Fruit fly (Drosophila melanogaster) whole organism, embryonic: ENCODE results near the gene Nepl3.

ENCODE experiments used
- CG11696 ChIP-seq: fragments of 200-800 bp; sonication (Bioruptor generic); IDR thresholded peaks from 2 replicates; pipeline ENCODE4 v1.3.6; 2022; ENCODE audit warnings: missing biosample characterization, missing genetic modification characterization
- CG12155 ChIP-seq: fragments of 200-800 bp; sonication (Bioruptor generic); optimal IDR thresholded peaks from 3 replicates; lab custom pipeline; 2016; ENCODE audit warnings: missing biosample characterization, missing genetic modification characterization
- CG12769 ChIP-seq: fragments of 200-800 bp; sonication (Bioruptor generic); optimal IDR thresholded peaks from 2 replicates; lab custom pipeline; 2019; ENCODE audit warnings: missing biosample characterization, mild to moderate bottlenecking, missing genetic modification characterization, moderate library complexity
- CG13287 ChIP-seq: fragments of 200-800 bp; sonication (Bioruptor generic); IDR thresholded peaks from 2 replicates; pipeline ENCODE4 v1.3.6; 2022; ENCODE audit warnings: missing biosample characterization, missing genetic modification characterization; ENCODE audit not compliant: partially characterized antibody
- CG1602 ChIP-seq: fragments of 200-800 bp; sonication (Bioruptor generic); optimal IDR thresholded peaks from 3 replicates; lab custom pipeline; 2016; ENCODE audit warnings: missing biosample characterization, missing genetic modification characterization
- CG16813 ChIP-seq: fragments of 200-800 bp; sonication (Bioruptor generic); IDR thresholded peaks from 3 replicates; pipeline ENCODE4 v1.3.6; 2022; ENCODE audit warnings: missing biosample characterization, missing genetic modification characterization; ENCODE audit not compliant: partially characterized antibody
- CG17359 ChIP-seq: fragments of 200-800 bp; sonication (Bioruptor generic); optimal IDR thresholded peaks from 3 replicates; lab custom pipeline; 2018; ENCODE audit warnings: missing biosample characterization, mild to moderate bottlenecking, missing genetic modification characterization, moderate library complexity
- CG17802 ChIP-seq: fragments of 200-800 bp; sonication (Bioruptor generic); optimal IDR thresholded peaks from 2 replicates; lab custom pipeline; 2018; ENCODE audit warnings: missing biosample characterization, mild to moderate bottlenecking, missing genetic modification characterization, moderate library complexity
- CG18262 ChIP-seq: fragments of 200-800 bp; optimal IDR thresholded peaks from 3 replicates; lab custom pipeline; 2019; ENCODE audit warnings: missing biosample characterization, mild to moderate bottlenecking, missing genetic modification characterization, moderate library complexity
- CG18764 ChIP-seq: fragments of 200-800 bp; sonication (Bioruptor generic); optimal IDR thresholded peaks from 3 replicates; lab custom pipeline; 2016; ENCODE audit warnings: missing biosample characterization, missing genetic modification characterization
- CG30020 ChIP-seq: fragments of 200-800 bp; optimal IDR thresholded peaks from 2 replicates; lab custom pipeline; 2019; ENCODE audit warnings: missing biosample characterization, mild to moderate bottlenecking, missing genetic modification characterization, moderate library complexity
- CG3065 ChIP-seq: fragments of 200-800 bp; sonication (Bioruptor generic); optimal IDR thresholded peaks from 2 replicates; lab custom pipeline; 2016; ENCODE audit warnings: missing biosample characterization, missing genetic modification characterization
- CG33557 ChIP-seq: fragments of 200-800 bp; sonication (Bioruptor generic); optimal IDR thresholded peaks from 2 replicates; lab custom pipeline; 2019; ENCODE audit warnings: missing biosample characterization, mild to moderate bottlenecking, missing genetic modification characterization, moderate library complexity
- CG3847 ChIP-seq: fragments of 200-800 bp; sonication (Bioruptor generic); IDR thresholded peaks from 2 replicates; pipeline ENCODE4 v1.3.6; 2022; ENCODE audit warnings: missing biosample characterization, missing genetic modification characterization
- CG4424 ChIP-seq: fragments of 200-800 bp; sonication (Bioruptor generic); optimal IDR thresholded peaks from 3 replicates; lab custom pipeline; 2016; ENCODE audit warnings: missing biosample characterization, missing genetic modification characterization
- CG6791 ChIP-seq: fragments of 200-800 bp; sonication (Bioruptor generic); IDR thresholded peaks from 3 replicates; pipeline ENCODE4 v1.3.6; 2022; ENCODE audit warnings: missing biosample characterization, missing genetic modification characterization; ENCODE audit not compliant: partially characterized antibody
- CG7839 ChIP-seq: fragments of 200-800 bp; sonication (Bioruptor generic); optimal IDR thresholded peaks from 3 replicates; lab custom pipeline; 2018; ENCODE audit warnings: missing biosample characterization, mild to moderate bottlenecking, missing genetic modification characterization, moderate library complexity
- Chrac-16 ChIP-seq: fragments of 200-800 bp; sonication (Bioruptor generic); optimal IDR thresholded peaks from 3 replicates; lab custom pipeline; 2016; ENCODE audit warnings: missing biosample characterization, missing genetic modification characterization
- Dip2 ChIP-seq: fragments of 200-800 bp; sonication (Bioruptor generic); IDR thresholded peaks from 2 replicates; pipeline ENCODE4 v1.3.6; 2022; ENCODE audit warnings: missing biosample characterization, missing genetic modification characterization
- Dip3 ChIP-seq: fragments of 200-800 bp; sonication (Bioruptor generic); optimal IDR thresholded peaks from 3 replicates; lab custom pipeline; 2016; ENCODE audit warnings: missing biosample characterization, missing genetic modification characterization
- Dll ChIP-seq: fragments of 200-800 bp; sonication (Bioruptor generic); IDR thresholded peaks from 4 replicates; pipeline ENCODE4 v1.3.6; 2022; ENCODE audit warnings: missing biosample characterization, missing genetic modification characterization; ENCODE audit not compliant: partially characterized antibody
- Dp ChIP-seq: fragments of 200-800 bp; sonication (Bioruptor generic); optimal IDR thresholded peaks from 2 replicates; lab custom pipeline; 2018; ENCODE audit warnings: missing biosample characterization, mild to moderate bottlenecking, missing genetic modification characterization, moderate library complexity
- Eip74EF ChIP-seq, 2 experiments: fragments of 200-800 bp in 1 of 2; fragments of >200 bp in 1 of 2; sonication (Bioruptor generic) in 1 of 2; optimal IDR thresholded peaks; 2 replicates each; lab custom pipeline; 2017 to 2019; ENCODE audit warnings: missing biosample characterization in 2 of 2, missing genetic modification characterization in 2 of 2, mild to moderate bottlenecking in 1 of 2, moderate library complexity in 1 of 2
- Fer1 ChIP-seq: fragments of 200-800 bp; sonication (Bioruptor generic); optimal IDR thresholded peaks from 2 replicates; lab custom pipeline; 2017; ENCODE audit warnings: missing biosample characterization, mild to moderate bottlenecking, missing genetic modification characterization
- HLH4C ChIP-seq: fragments of 200-800 bp; sonication (Bioruptor generic); IDR thresholded peaks from 3 replicates; pipeline ENCODE4 v1.3.6; 2022; ENCODE audit warnings: missing biosample characterization, missing genetic modification characterization; ENCODE audit not compliant: partially characterized antibody
- Hand ChIP-seq: fragments of 200-800 bp; sonication (Bioruptor generic); optimal IDR thresholded peaks from 2 replicates; lab custom pipeline; 2017; ENCODE audit warnings: mild to moderate bottlenecking, missing biosample characterization, missing genetic modification reagents, missing genetic modification characterization
- Hr39 ChIP-seq: fragments of >200 bp; optimal IDR thresholded peaks from 2 replicates; lab custom pipeline; 2017
- Hr78 ChIP-seq, 2 experiments: fragments of 200-800 bp in 1 of 2; fragments of >200 bp in 1 of 2; sonication (Bioruptor generic) in 1 of 2; optimal IDR thresholded peaks; 2 replicates each; lab custom pipeline; 2017 to 2019; ENCODE audit warnings: missing biosample characterization in 2 of 2, missing genetic modification characterization in 2 of 2, mild to moderate bottlenecking in 1 of 2, moderate library complexity in 1 of 2
- Med ChIP-seq: fragments of 200-800 bp; sonication (Bioruptor generic); peaks from one replicate; lab custom pipeline; 2016; ENCODE audit warnings: missing biosample characterization, missing genetic modification characterization, mild to moderate bottlenecking, inconsistent platforms, moderate library complexity
- Neu2 ChIP-seq: fragments of 200-800 bp; sonication (Bioruptor generic); optimal IDR thresholded peaks from 3 replicates; lab custom pipeline; 2016; ENCODE audit warnings: missing biosample characterization, missing genetic modification characterization, borderline replicate concordance
- Nf-YB ChIP-seq: fragments of 200-800 bp; sonication (Bioruptor generic); optimal IDR thresholded peaks from 3 replicates; lab custom pipeline; 2019; ENCODE audit warnings: missing biosample characterization, mild to moderate bottlenecking, missing genetic modification characterization, moderate library complexity
- Ssrp ChIP-seq: fragments of 200-800 bp; sonication (Bioruptor generic); optimal IDR thresholded peaks from 2 replicates; lab custom pipeline; 2018; ENCODE audit warnings: missing biosample characterization, mild to moderate bottlenecking, missing genetic modification characterization, moderate library complexity
- corto ChIP-seq: fragments of 200-800 bp; sonication (Bioruptor generic); optimal IDR thresholded peaks from 2 replicates; lab custom pipeline; 2016; ENCODE audit warnings: missing biosample characterization, mild to moderate bottlenecking, missing genetic modification characterization, moderate library complexity
- dysf ChIP-seq: fragments of 200-800 bp; sonication (Bioruptor generic); IDR thresholded peaks from 3 replicates; pipeline ENCODE4 v1.3.6; 2022; ENCODE audit warnings: missing biosample characterization, missing genetic modification characterization
- gfzf ChIP-seq: fragments of 200-800 bp; sonication (Bioruptor generic); optimal IDR thresholded peaks from 2 replicates; lab custom pipeline; 2016; ENCODE audit warnings: missing biosample characterization, mild to moderate bottlenecking, missing genetic modification characterization, moderate library complexity
- gsb ChIP-seq: fragments of 200-800 bp; sonication (Bioruptor generic); IDR thresholded peaks from 2 replicates; pipeline ENCODE4 v1.3.6; 2022; ENCODE audit warnings: missing biosample characterization, missing genetic modification characterization
- ken ChIP-seq: fragments of 200-800 bp; sonication (Bioruptor generic); IDR thresholded peaks from 3 replicates; pipeline ENCODE4 v1.3.6; 2022; ENCODE audit warnings: missing biosample characterization, missing genetic modification characterization
- lmd ChIP-seq: fragments of 200-800 bp; sonication (Bioruptor generic); IDR thresholded peaks from 2 replicates; pipeline ENCODE4 v1.3.6; 2022; ENCODE audit warnings: missing biosample characterization, missing genetic modification characterization
- nerfin-1 ChIP-seq: fragments of 200-800 bp; sonication (Bioruptor generic); optimal IDR thresholded peaks from 3 replicates; lab custom pipeline; 2019; ENCODE audit warnings: missing biosample characterization, mild to moderate bottlenecking, missing genetic modification characterization, moderate library complexity
- ro ChIP-seq: fragments of 200-800 bp; sonication (Bioruptor generic); IDR thresholded peaks from 2 replicates; pipeline ENCODE4 v1.3.6; 2022; ENCODE audit warnings: missing biosample characterization, missing genetic modification characterization
- stwl ChIP-seq: fragments of 200-800 bp; sonication (Bioruptor generic); optimal IDR thresholded peaks from 3 replicates; lab custom pipeline; 2018; ENCODE audit warnings: missing biosample characterization, mild to moderate bottlenecking, missing genetic modification characterization, moderate library complexity
- trh ChIP-seq: fragments of 200-800 bp; sonication (Bioruptor generic); optimal IDR thresholded peaks from 2 replicates; lab custom pipeline; 2016; ENCODE audit warnings: missing biosample characterization, missing genetic modification characterization
- vvl ChIP-seq: fragments of 200-800 bp; sonication (Bioruptor generic); IDR thresholded peaks from 2 replicates; pipeline ENCODE4 v1.3.6; 2022; ENCODE audit warnings: missing biosample characterization, missing genetic modification characterization
- wek ChIP-seq: fragments of 200-800 bp; sonication (Bioruptor generic); optimal IDR thresholded peaks from 3 replicates; lab custom pipeline; 2018; ENCODE audit warnings: missing biosample characterization, mild to moderate bottlenecking, missing genetic modification characterization, moderate library complexity

Nepl3 gene

DNA sequence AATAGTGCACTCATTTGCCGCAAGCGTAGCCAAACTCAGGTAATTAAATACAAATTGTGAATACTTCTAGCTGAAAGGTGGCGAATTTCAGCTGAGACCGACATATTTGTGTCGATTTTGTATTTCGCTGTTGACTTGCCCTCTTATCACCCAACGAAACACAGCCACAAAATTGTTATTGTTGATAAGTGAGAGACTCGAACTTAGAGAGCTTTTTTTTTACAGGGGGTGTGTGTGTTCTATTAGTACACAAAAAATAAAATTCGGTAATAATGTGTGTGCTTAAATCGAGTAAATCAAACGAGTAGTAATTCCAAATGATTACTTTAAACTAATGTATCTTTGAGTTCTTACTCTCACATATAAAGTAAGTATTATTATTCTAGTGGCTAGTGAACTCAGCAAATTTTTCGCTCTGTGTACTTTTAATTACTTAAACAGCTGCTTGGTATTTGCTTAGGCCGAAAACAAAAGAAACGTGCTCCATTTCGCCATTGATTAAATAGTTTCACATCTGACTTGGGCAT lies 3.0 kb upstream of the Nepl3 start (continued):
- TF ChIP-seq Hand (GFP tag; lab: Kevin White, UChicago) (peak; percentile 45), lmd (peak; percentile 63; the same call in 1 of the 2 replicates), CG18764 (GFP tag; lab: Kevin White, UChicago) (peak; percentile 11), Ssrp (tag; lab: Kevin White, UChicago) (peak; percentile 21), Dip2 (no peak), Hr78 (GFP tag; optimal IDR thresholded peaks at IDR 0.05; lab: Kevin White, UChicago) (no peak)
- TF ChIP-seq, all 482 proteins: peak for 311

- TF ChIP-seq CG6791 (GFP tag; lab: Robert Waterston, UW): peak; percentile 27; the same call in 1 of the 3 replicates
- TF ChIP-seq stwl (tag; lab: Kevin White, UChicago): no peak
- TF ChIP-seq, all 482 proteins: peak for 1
These were observed 2.5 kb upstream of the Nepl3 start, which contains the start of gene qtc for dm6 chr2L:5060515-5060914. Gene qtc, plus strand, starts transcription at chr2L:5060815.

- peak; percentile 71 for TF ChIP-seq CG12155 (GFP tag; lab: Kevin White, UChicago)
- TF ChIP-seq ro (GFP tag; lab: Robert Waterston, UW): no peak
- TF ChIP-seq gsb (GFP tag; lab: Robert Waterston, UW): no peak
- 0 out of 3 replicates have a peak, but pooled peaks have one; percentile 8 for TF ChIP-seq dysf (GFP tag; lab: Robert Waterston, UW)
- peak; percentile 65 for TF ChIP-seq CG30020 (tag; lab: Kevin White, UChicago)
- peak; percentile 74 for TF ChIP-seq Dll (GFP tag; lab: Robert Waterston, UW)
- TF ChIP-seq wek (GFP tag; lab: Kevin White, UChicago): no peak
- no peak for TF ChIP-seq corto (GFP tag; lab: Kevin White, UChicago)
- TF ChIP-seq gfzf (GFP tag; lab: Kevin White, UChicago): peak; percentile 3
- TF ChIP-seq CG12769 (tag; lab: Kevin White, UChicago): peak; percentile 25
- TF ChIP-seq CG17802: no peak
- TF ChIP-seq CG4424: peak; percentile 69
- no peak for TF ChIP-seq Neu2 (GFP tag; lab: Kevin White, UChicago)
- peak in 1 of 2 experiments; percentile 37 for TF ChIP-seq Eip74EF (GFP tag; optimal IDR thresholded peaks at IDR 0.05; lab: Kevin White, UChicago)
- peak; percentile 87 for TF ChIP-seq Dp
- TF ChIP-seq nerfin-1 (tag; lab: Kevin White, UChicago): peak; percentile 52
- TF ChIP-seq Fer1 (GFP tag; lab: Kevin White, UChicago): peak; percentile 43
- TF ChIP-seq CG3065 (GFP tag; lab: Kevin White, UChicago): no peak
- peak; percentile 58 for TF ChIP-seq CG3847 (GFP tag; lab: Robert Waterston, UW)
- TF ChIP-seq CG13287: peak; percentile 63
- peak; percentile 71 for TF ChIP-seq CG7839 (tag; lab: Kevin White, UChicago)
- peak; percentile 81 for TF ChIP-seq Med (GFP tag; lab: Kevin White, UChicago)
- peak; percentile 51 for TF ChIP-seq Chrac-16
- peak; percentile 34 for TF ChIP-seq Dip3 (GFP tag; lab: Kevin White, UChicago)
- TF ChIP-seq CG18262 (tag; lab: Kevin White, UChicago): peak; percentile 78
- peak; percentile 36 for TF ChIP-seq trh (GFP tag; lab: Kevin White, UChicago)
- TF ChIP-seq HLH4C (GFP tag; lab: Robert Waterston, UW): peak; percentile 44
- TF ChIP-seq CG16813 (GFP tag; lab: Robert Waterston, UW): peak; percentile 46; the same call in 1 of the 3 replicates
- peak; percentile 58 for TF ChIP-seq CG33557 (GFP tag; lab: Kevin White, UChicago)
- TF ChIP-seq Hr39 (lab: Kevin White, UChicago): no peak
- peak; percentile 80 for TF ChIP-seq vvl (GFP tag; lab: Robert Waterston, UW)
- TF ChIP-seq CG11696: no peak
- peak; percentile 67 for TF ChIP-seq CG1602 (GFP tag; lab: Kevin White, UChicago)
- TF ChIP-seq CG17359 (tag; lab: Kevin White, UChicago): peak; percentile 53
- TF ChIP-seq Nf-YB (GFP tag; lab: Kevin White, UChicago): peak; percentile 37
- 0 out of 3 replicates have a peak, but pooled peaks have one; percentile 11 for TF ChIP-seq ken (GFP tag; lab: Robert Waterston, UW)
These were observed 1.7 kb upstream of the Nepl3 start, which contains the start of gene Rpn11 for dm6 chr2L:5059645-5060254. Gene Rpn11, minus strand, starts transcription at chr2L:5059790.
